Worm (Caenorhabditis elegans): Measurements from ENCODE around the gene Y32G9A.12.

Y32G9A.12 gene

ce11 chrV:1925487-1925886 lies 5.5 kb upstream of the Y32G9A.12 start, which contains the start of gene T06A1.1:
Gene T06A1.1 (minus strand): TSS chrV:1925587.
- TF ChIP-seq dpl-1 (GFP tag; optimal IDR thresholded peaks at IDR 0.05): no peak
- no peak for TF ChIP-seq snpc-1.3 (tag; optimal IDR thresholded peaks at IDR 0.05; ENCODE audit: insufficient read depth)
- TF ChIP-seq ztf-26 (tag; optimal IDR thresholded peaks at IDR 0.05): no peak
- TF ChIP-seq F33H1.4 (GFP tag; IDR thresholded peaks at IDR 0.05): no peak
- no peak for TF ChIP-seq pha-4 (tag; optimal IDR thresholded peaks at IDR 0.05)
- TF ChIP-seq hsf-1 (GFP tag; IDR thresholded peaks at IDR 0.05): no peak
- no peak for TF ChIP-seq mxl-1 (tag; optimal IDR thresholded peaks at IDR 0.05)
- TF ChIP-seq snpc-3.4 (tag; optimal IDR thresholded peaks at IDR 0.05): no peak
- TF ChIP-seq akir-1 (GFP tag; optimal IDR thresholded peaks at IDR 0.05): no peak
- TF ChIP-seq nfya-2 (GFP tag; IDR thresholded peaks at IDR 0.05): no peak
- no peak for TF ChIP-seq ceh-91 (GFP tag; IDR thresholded peaks at IDR 0.05)
- TF ChIP-seq ZK185.1 (tag; optimal IDR thresholded peaks at IDR 0.05; ENCODE audit: poor library complexity, severe bottlenecking): no peak
- TF ChIP-seq ekl-4 (GFP tag; IDR thresholded peaks at IDR 0.05): no peak
- no peak for TF ChIP-seq ceh-27 (GFP tag; optimal IDR thresholded peaks at IDR 0.05)

DNA sequence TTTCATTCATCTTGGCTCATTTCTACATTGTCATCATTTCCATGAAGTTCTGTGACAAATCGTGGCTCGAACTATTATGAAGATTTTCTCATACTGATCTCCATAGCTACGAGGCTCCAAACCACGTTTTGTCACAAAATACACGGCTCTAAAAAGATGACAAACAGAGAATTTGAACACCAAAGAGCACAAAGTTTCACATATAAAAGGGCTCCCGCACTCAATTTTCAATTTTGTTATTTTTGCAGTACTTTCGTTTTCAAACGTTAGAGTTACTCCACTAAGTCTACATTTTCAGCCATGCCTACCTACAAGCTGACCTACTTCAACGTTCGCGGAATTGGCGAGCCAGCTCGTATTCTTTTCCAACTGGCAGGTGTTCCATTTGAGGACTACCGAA lies 1.3 kb upstream of the Y32G9A.12 start, which contains the start of gene gst-37:
Gene gst-37, plus strand, starts transcription at position 301 of the 400 bp plus-strand sequence.
- TF ChIP-seq tlf-1 (GFP tag; optimal IDR thresholded peaks at IDR 0.05) (no peak), ceh-79 (tag; optimal IDR thresholded peaks at IDR 0.05) (no peak), mxl-1 (tag; optimal IDR thresholded peaks at IDR 0.05) (no peak), attf-5 (GFP tag; optimal IDR thresholded peaks at IDR 0.05) (no peak), nfyb-1 (GFP tag; IDR thresholded peaks at IDR 0.05) (no peak), lin-54 (GFP tag; optimal IDR thresholded peaks at IDR 0.05) (no peak), efl-1 (GFP tag; optimal IDR thresholded peaks at IDR 0.05) (no peak), Y79H2A.3 (GFP tag; conservative IDR thresholded peaks at IDR 0.05) (no peak), snpc-3.4 (tag; optimal IDR thresholded peaks at IDR 0.05) (no peak), hmg-20 (GFP tag; IDR thresholded peaks at IDR 0.05) (no peak), C06A6.2 (GFP tag; conservative IDR thresholded peaks at IDR 0.05) (no peak), cebp-2 (GFP tag; IDR thresholded peaks at IDR 0.05) (no peak), unc-62 (GFP tag; optimal IDR thresholded peaks at IDR 0.05) (no peak), F33H1.4 (GFP tag; IDR thresholded peaks at IDR 0.05) (no peak), nhr-90 (tag; optimal IDR thresholded peaks at IDR 0.05) (no peak)

DNA sequence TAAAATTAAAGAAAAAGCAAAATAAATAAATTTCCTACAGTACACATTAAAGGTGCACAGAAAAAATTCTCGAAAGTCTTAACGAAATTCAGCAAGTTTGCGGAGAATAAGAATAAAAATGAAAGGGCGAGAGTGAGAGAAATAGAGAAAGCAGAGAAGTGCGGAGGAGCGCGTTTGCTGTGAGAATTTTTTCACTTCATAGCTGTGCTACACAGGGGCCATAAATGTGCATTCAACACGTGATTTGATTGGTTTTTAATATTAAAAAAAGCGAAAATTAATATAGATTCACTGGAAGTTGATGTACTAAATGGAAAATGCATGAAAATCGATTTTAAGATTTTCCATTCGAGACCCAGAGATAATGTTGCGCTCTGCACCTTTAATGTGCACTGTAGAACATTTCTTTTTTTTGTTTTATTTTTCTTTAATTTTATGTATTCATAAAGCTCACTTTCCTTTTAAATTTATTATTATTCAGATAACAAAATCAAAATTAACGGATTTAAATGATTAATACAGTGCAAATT lies 1.9 kb downstream of the Y32G9A.12 start, which contains the start of gene Y32G9A.2:
Gene Y32G9A.2, plus strand, starts transcription at position 480 of the 530 bp plus-strand sequence.
- TF ChIP-seq snpc-1.3 (tag; optimal IDR thresholded peaks at IDR 0.05; ENCODE audit: insufficient read depth): no peak
- TF ChIP-seq efl-1 (GFP tag; optimal IDR thresholded peaks at IDR 0.05): peak; percentile 32
- TF ChIP-seq F23B12.7 (tag; optimal IDR thresholded peaks at IDR 0.05; ENCODE audit: insufficient read depth): no peak
- TF ChIP-seq ekl-4 (GFP tag; IDR thresholded peaks at IDR 0.05): no peak
- TF ChIP-seq xnd-1 (tag; optimal IDR thresholded peaks at IDR 0.05): peak; percentile 66
- no peak for TF ChIP-seq nfya-2 (GFP tag; IDR thresholded peaks at IDR 0.05)
- no peak for TF ChIP-seq ztf-26 (tag; optimal IDR thresholded peaks at IDR 0.05)
- TF ChIP-seq him-1 (tag; optimal IDR thresholded peaks at IDR 0.05): peak; percentile 50
- no peak for TF ChIP-seq Y56A3A.18 (GFP tag; IDR thresholded peaks at IDR 0.05)
- TF ChIP-seq ceh-91 (GFP tag; IDR thresholded peaks at IDR 0.05): peak; percentile 46; the same call in 1 of the 2 replicates
- TF ChIP-seq mcd-1 (GFP tag; IDR thresholded peaks at IDR 0.05): peak; percentile 94
- no peak for TF ChIP-seq nfyb-1 (GFP tag; IDR thresholded peaks at IDR 0.05)
- peak; percentile 26; the same call in 1 of the 2 replicates for TF ChIP-seq D2030.7 (GFP tag; IDR thresholded peaks at IDR 0.05)
- TF ChIP-seq hrde-1 (tag; optimal IDR thresholded peaks at IDR 0.05; ENCODE audit: borderline replicate concordance): no peak
- no peak for TF ChIP-seq nhr-80 (tag; optimal IDR thresholded peaks at IDR 0.05)
- no peak for TF ChIP-seq madf-10 (tag; optimal IDR thresholded peaks at IDR 0.05)
- TF ChIP-seq ets-4 (GFP tag; optimal IDR thresholded peaks at IDR 0.05): no peak
- TF ChIP-seq somi-1 (GFP tag; optimal IDR thresholded peaks at IDR 0.05): no peak
- TF ChIP-seq lsl-1 (GFP tag; optimal IDR thresholded peaks at IDR 0.05): peak; percentile 84
- no peak for TF ChIP-seq rec-8 (tag; optimal IDR thresholded peaks at IDR 0.05)
- TF ChIP-seq bed-1 (GFP tag; IDR thresholded peaks at IDR 0.05): no peak
- no peak for TF ChIP-seq die-1 (tag; optimal IDR thresholded peaks at IDR 0.05)
- no peak for TF ChIP-seq dpff-1 (tag; optimal IDR thresholded peaks at IDR 0.05)
- TF ChIP-seq ceh-27 (GFP tag; optimal IDR thresholded peaks at IDR 0.05): no peak
- TF ChIP-seq madf-3 (GFP tag; IDR thresholded peaks at IDR 0.05): no peak
- TF ChIP-seq F22D6.2 (tag; optimal IDR thresholded peaks at IDR 0.05): no peak

Measured in whole organism, young adult.